Fruit fly (Drosophila melanogaster) whole organism, wandering third instar larva: ENCODE data around the gene CG43658.

Source experiments
- CG9705 ChIP-seq: fragments of 200-800 bp; sonication (Bioruptor generic); optimal IDR thresholded peaks from 2 replicates; lab custom pipeline; 2018; ENCODE audit warnings: missing biosample characterization, mild to moderate bottlenecking, missing genetic modification characterization
- Hr78 ChIP-seq: fragments of >200 bp; optimal IDR thresholded peaks from 2 replicates; lab custom pipeline; 2017; ENCODE audit warnings: missing biosample characterization, missing genetic modification characterization
- OdsH ChIP-seq: fragments of 200-800 bp; sonication (Bioruptor generic); optimal IDR thresholded peaks from 2 replicates; lab custom pipeline; 2016; ENCODE audit warnings: missing biosample characterization, mild to moderate bottlenecking, missing genetic modification characterization
- foxo ChIP-seq, 2 experiments: fragments of 200-800 bp; sonication (Bioruptor generic); optimal IDR thresholded peaks; 2 replicates in 1 of 2; 3 replicates in 1 of 2; lab custom pipeline; 2016 to 2017; ENCODE audit warnings: missing biosample characterization in 2 of 2, missing genetic modification characterization in 2 of 2
- fru ChIP-seq: fragments of 200-800 bp; sonication (Bioruptor generic); optimal IDR thresholded peaks from 3 replicates; lab custom pipeline; 2016; ENCODE audit warnings: missing biosample characterization, mild to moderate bottlenecking, missing genetic modification characterization
- usp ChIP-seq: fragments of >200 bp; optimal IDR thresholded peaks from 2 replicates; lab custom pipeline; 2017; ENCODE audit warnings: missing biosample characterization, missing genetic modification characterization

DNA sequence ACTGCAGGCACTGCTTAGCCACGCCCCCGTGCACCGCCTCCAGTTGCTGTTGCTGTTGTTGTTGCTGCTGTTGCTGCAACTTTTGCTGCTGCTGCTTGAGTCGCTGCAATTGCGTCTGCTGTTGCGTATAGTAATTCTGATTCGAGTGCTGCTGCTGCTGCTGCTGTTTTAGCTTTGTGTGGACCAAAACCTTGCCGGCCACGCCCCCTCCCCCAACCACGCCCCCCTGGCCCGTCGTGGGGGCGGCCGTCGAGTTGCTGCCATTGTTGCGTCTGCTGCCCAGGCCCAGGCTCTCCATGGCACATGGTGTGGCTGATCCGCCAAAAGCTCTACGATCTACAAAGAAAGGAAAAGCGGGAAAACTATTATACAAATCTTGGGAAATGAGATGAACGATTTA is 26.7 kb downstream of the CG43658 start:
- TF ChIP-seq foxo (GFP tag; optimal IDR thresholded peaks at IDR 0.05; lab: Kevin White, UChicago): no peak
- no peak for TF ChIP-seq fru
- TF ChIP-seq usp (GFP tag; lab: Kevin White, UChicago): no peak
- no peak for TF ChIP-seq OdsH (GFP tag; lab: Kevin White, UChicago)
- no peak for TF ChIP-seq Hr78 (GFP tag; lab: Kevin White, UChicago)
- TF ChIP-seq CG9705 (GFP tag; lab: Kevin White, UChicago): no peak
